Fruit fly (Drosophila melanogaster) whole organism, adult: ENCODE data around the gene CG14340.

Experiments used
- CG5204 ChIP-seq: fragments of 200-800 bp; sonication (Bioruptor generic); optimal IDR thresholded peaks from 2 replicates; lab custom pipeline; 2016; ENCODE audit warnings: missing biosample characterization, missing genetic modification characterization
- CG7045 ChIP-seq: fragments of 200-800 bp; sonication (Bioruptor generic); optimal IDR thresholded peaks from 2 replicates; lab custom pipeline; 2017; ENCODE audit warnings: missing biosample characterization, mild to moderate bottlenecking, missing genetic modification characterization
- CG7101 ChIP-seq: fragments of 200-800 bp; sonication (Bioruptor generic); optimal IDR thresholded peaks from 2 replicates; lab custom pipeline; 2018; ENCODE audit warnings: missing biosample characterization, mild to moderate bottlenecking, missing genetic modification characterization, moderate library complexity
- Clk ChIP-seq: fragments of 200-800 bp; sonication (Bioruptor generic); optimal IDR thresholded peaks from 2 replicates; lab custom pipeline; 2017; ENCODE audit warnings: missing biosample characterization, missing genetic modification characterization
- Hr96 ChIP-seq: fragments of 200-800 bp; sonication (Bioruptor generic); optimal IDR thresholded peaks from 2 replicates; lab custom pipeline; 2016; ENCODE audit warnings: missing biosample characterization, missing genetic modification characterization
- Mnt ChIP-seq: fragments of 200-800 bp; sonication (Bioruptor generic); optimal IDR thresholded peaks from 2 replicates; lab custom pipeline; 2016; ENCODE audit warnings: missing biosample characterization, mild to moderate bottlenecking, missing genetic modification characterization
- kay ChIP-seq: fragments of 200-800 bp; sonication (Bioruptor generic); peaks from one replicate; lab custom pipeline; 2016; ENCODE audit warnings: missing biosample characterization, missing genetic modification characterization, borderline replicate concordance
- ovo ChIP-seq: fragments of 200-800 bp; sonication (Bioruptor generic); optimal IDR thresholded peaks from 2 replicates; lab custom pipeline; 2016; ENCODE audit warnings: missing biosample characterization, missing genetic modification characterization

dm6 chr2L:1128344-1128931, 15.7 kb downstream of the CG14340 start:
- TF ChIP-seq CG7101 (tag; lab: Kevin White, UChicago) (no peak), Clk (GFP tag; lab: Kevin White, UChicago) (no peak), kay (GFP tag; lab: Kevin White, UChicago) (no peak), ovo (GFP tag; lab: Kevin White, UChicago) (no peak), CG7045 (GFP tag; lab: Kevin White, UChicago) (no peak), Hr96 (no peak), Mnt (GFP tag; lab: Kevin White, UChicago) (no peak), CG5204 (GFP tag; lab: Kevin White, UChicago) (no peak)
